Worm (Caenorhabditis elegans): ENCODE results near the gene gcy-21.

DNA sequence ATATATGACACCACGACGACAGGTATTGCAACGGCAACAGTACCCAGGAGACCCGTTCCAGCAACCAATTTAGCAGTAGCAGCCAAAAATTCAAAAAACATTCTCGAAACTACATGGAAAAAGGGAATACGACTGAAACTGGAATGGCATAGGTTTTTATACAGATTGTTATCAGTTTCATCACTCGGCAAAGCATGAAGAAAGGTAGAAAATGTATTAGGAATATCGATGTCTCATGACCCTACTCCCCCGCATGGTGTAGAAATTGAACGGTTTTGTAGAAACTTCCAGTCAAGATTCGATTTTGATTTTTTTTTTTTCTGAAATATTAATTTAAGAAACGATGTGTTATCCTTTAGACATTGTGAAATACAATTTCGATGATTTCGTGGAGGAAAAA lies 51.5 kb downstream of the gcy-21 start, which contains the start of gene T05A8.2:
- TF ChIP-seq ama-1 (optimal IDR thresholded peaks at IDR 0.05) (no peak), tra-4 (tag; optimal IDR thresholded peaks at IDR 0.05) (no peak), flt-1 (GFP tag; IDR thresholded peaks at IDR 0.05) (no peak), F13C5.2 (tag; optimal IDR thresholded peaks at IDR 0.05) (no peak), pes-1 (GFP tag; IDR thresholded peaks at IDR 0.05) (no peak), scrt-1 (GFP tag; IDR thresholded peaks at IDR 0.05) (no peak), sea-1 (GFP tag; conservative IDR thresholded peaks at IDR 0.05) (no peak), tbx-11 (GFP tag; IDR thresholded peaks at IDR 0.05) (no peak), hnd-1 (tag; optimal IDR thresholded peaks at IDR 0.05) (no peak), aly-1 (tag; optimal IDR thresholded peaks at IDR 0.05) (no peak)
